Worm (Caenorhabditis elegans): ENCODE results near the gene nhr-101.

nhr-101 gene

DNA sequence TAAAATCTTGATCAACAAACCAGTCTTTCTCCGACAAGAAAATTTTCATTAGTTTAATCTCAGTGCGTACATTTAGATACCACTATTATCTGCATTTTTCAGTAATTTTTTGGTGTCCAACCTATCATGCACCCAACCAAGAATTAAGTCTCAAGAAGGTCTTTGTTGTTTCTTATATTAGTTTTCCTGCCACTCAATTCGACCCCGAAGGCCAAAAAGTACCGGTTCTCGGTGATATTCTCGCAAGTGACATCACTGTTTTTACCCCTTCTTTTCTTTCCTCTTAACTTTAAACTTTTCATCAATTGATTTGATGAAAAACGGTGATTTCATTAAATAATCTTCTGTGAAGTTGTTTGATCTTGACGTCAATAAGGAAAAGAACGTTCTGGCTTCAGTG lies 26.7 kb upstream of the nhr-101 start, which contains the start of gene F38B7.2:
Gene F38B7.2, plus strand, starts transcription at position 400 of the 400 bp plus-strand sequence.
- TF ChIP-seq pros-1 (tag; optimal IDR thresholded peaks at IDR 0.05) (no peak), ztf-16 (tag; optimal IDR thresholded peaks at IDR 0.05) (no peak), C08G9.2 (tag; optimal IDR thresholded peaks at IDR 0.05) (no peak), syd-9 (tag; optimal IDR thresholded peaks at IDR 0.05) (no peak), dve-1 (tag; optimal IDR thresholded peaks at IDR 0.05) (no peak), hlh-30 (tag; optimal IDR thresholded peaks at IDR 0.05; ENCODE audit: insufficient read depth) (no peak), unc-55 (GFP tag; optimal IDR thresholded peaks at IDR 0.05) (no peak), ref-2 (tag; optimal IDR thresholded peaks at IDR 0.05) (no peak), gmeb-2 (tag; optimal IDR thresholded peaks at IDR 0.05) (no peak), pat-9 (tag; optimal IDR thresholded peaks at IDR 0.05) (no peak), ahr-1 (tag; optimal IDR thresholded peaks at IDR 0.05) (no peak), ceh-24 (tag; optimal IDR thresholded peaks at IDR 0.05) (no peak), ceh-30 (tag; optimal IDR thresholded peaks at IDR 0.05) (no peak), nfya-1 (tag; optimal IDR thresholded peaks at IDR 0.05) (no peak), ceh-31 (tag; optimal IDR thresholded peaks at IDR 0.05) (no peak), nhr-11 (tag; optimal IDR thresholded peaks at IDR 0.05) (no peak), elt-4 (tag; optimal IDR thresholded peaks at IDR 0.05) (no peak), ceh-2 (tag; optimal IDR thresholded peaks at IDR 0.05) (no peak), odd-2 (tag; optimal IDR thresholded peaks at IDR 0.05) (no peak), zip-5 (tag; optimal IDR thresholded peaks at IDR 0.05) (no peak)

ce11 chrV:11545227-11545626 lies 25.0 kb upstream of the nhr-101 start, which contains the start of gene F38B7.10:
F38B7.10 (plus strand) TSS chrV:11545527.
- no peak for TF ChIP-seq ceh-30 (tag; optimal IDR thresholded peaks at IDR 0.05)
- no peak for TF ChIP-seq ceh-2 (tag; optimal IDR thresholded peaks at IDR 0.05)
- TF ChIP-seq sox-4 (tag; optimal IDR thresholded peaks at IDR 0.05), result no peak
- no peak for TF ChIP-seq ets-4 (tag; optimal IDR thresholded peaks at IDR 0.05)
- no peak for TF ChIP-seq ref-2 (tag; optimal IDR thresholded peaks at IDR 0.05)
- no peak for TF ChIP-seq elt-2 (tag; optimal IDR thresholded peaks at IDR 0.05)
- no peak for TF ChIP-seq C08G9.2 (tag; optimal IDR thresholded peaks at IDR 0.05)

DNA sequence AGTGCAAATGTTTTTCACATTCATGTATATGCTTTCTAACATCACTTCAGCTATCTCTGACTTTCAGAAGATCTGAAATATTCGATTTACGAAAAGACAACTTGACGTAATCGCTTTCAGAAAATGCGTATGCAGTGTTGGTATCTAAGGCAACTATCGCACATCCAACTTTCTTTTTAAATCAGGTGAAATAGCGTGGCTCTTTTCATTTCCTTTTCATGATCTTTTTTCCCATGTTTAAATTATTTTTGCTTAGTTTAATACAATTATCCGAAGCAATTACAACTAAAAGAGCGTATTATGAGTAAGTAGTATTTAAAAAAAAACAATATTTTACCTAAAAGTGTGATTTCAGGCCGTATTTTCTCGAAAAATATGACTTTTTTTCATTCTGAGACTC lies 23.5 kb upstream of the nhr-101 start, which contains the start of gene F38B7.11:
Gene F38B7.11, plus strand, starts transcription at position 301 of the 400 bp plus-strand sequence.
- TF ChIP-seq hlh-15 (tag; optimal IDR thresholded peaks at IDR 0.05) (no peak), sdc-2 (tag; optimal IDR thresholded peaks at IDR 0.05) (no peak), ceh-18 (tag; optimal IDR thresholded peaks at IDR 0.05) (no peak), gmeb-2 (tag; optimal IDR thresholded peaks at IDR 0.05) (no peak), syd-9 (tag; optimal IDR thresholded peaks at IDR 0.05) (no peak), ahr-1 (tag; optimal IDR thresholded peaks at IDR 0.05) (no peak), hlh-8 (tag; optimal IDR thresholded peaks at IDR 0.05) (no peak), ttx-3 (tag; optimal IDR thresholded peaks at IDR 0.05) (no peak)

- peak; percentile 71 for TF ChIP-seq elt-2 (tag; optimal IDR thresholded peaks at IDR 0.05)
- no peak for TF ChIP-seq pax-1 (tag; optimal IDR thresholded peaks at IDR 0.05)
- peak; percentile 33 for TF ChIP-seq ceh-31 (tag; optimal IDR thresholded peaks at IDR 0.05)
- peak; percentile 58 for TF ChIP-seq nfya-1 (tag; optimal IDR thresholded peaks at IDR 0.05)
- TF ChIP-seq fkh-6 (tag; optimal IDR thresholded peaks at IDR 0.05), result no peak
- no peak for TF ChIP-seq zip-5 (tag; optimal IDR thresholded peaks at IDR 0.05)
- peak; percentile 12 for TF ChIP-seq hlh-8 (tag; optimal IDR thresholded peaks at IDR 0.05)
- TF ChIP-seq ceh-34 (tag; optimal IDR thresholded peaks at IDR 0.05), result peak; percentile 42
- peak; percentile 51 for TF ChIP-seq tbx-2 (tag; optimal IDR thresholded peaks at IDR 0.05)
- peak; percentile 39 for TF ChIP-seq ceh-19 (GFP tag; optimal IDR thresholded peaks at IDR 0.05)
- TF ChIP-seq hlh-30 (tag; optimal IDR thresholded peaks at IDR 0.05; ENCODE audit: insufficient read depth), result peak; percentile 95
- no peak for TF ChIP-seq ttx-3 (tag; optimal IDR thresholded peaks at IDR 0.05)
- no peak for TF ChIP-seq ets-4 (tag; optimal IDR thresholded peaks at IDR 0.05)
- peak; percentile 36 for TF ChIP-seq dve-1 (tag; optimal IDR thresholded peaks at IDR 0.05)
- no peak for TF ChIP-seq npax-4 (tag; optimal IDR thresholded peaks at IDR 0.05)
- TF ChIP-seq ceh-14 (tag; optimal IDR thresholded peaks at IDR 0.05), result peak; percentile 3
- no peak for TF ChIP-seq mec-3 (tag; optimal IDR thresholded peaks at IDR 0.05; ENCODE audit: borderline replicate concordance)
- peak; percentile 51 for TF ChIP-seq unc-55 (GFP tag; optimal IDR thresholded peaks at IDR 0.05)
Measured at ce11 chrV:11548914-11549406, 21.3 kb upstream of the nhr-101 start, which contains the start of the genes F38B7.17 and F38B7.3. F38B7.17 (minus strand) TSS chrV:11548964. F38B7.3 (plus strand) TSS chrV:11549107.

All from whole organism, late embryonic.